Fruit fly (Drosophila melanogaster): ENCODE results near the gene Cpr67Fa1.

dm6 chr3L:10889000-10889691 lies 644 bp upstream of the Cpr67Fa1 start:
- TF ChIP-seq EcR (GFP tag; optimal IDR thresholded peaks at IDR 0.05) (no peak), usp (GFP tag; optimal IDR thresholded peaks at IDR 0.05) (no peak), pan (optimal IDR thresholded peaks at IDR 0.05) (no peak)

Measured in whole organism.